Fruit fly (Drosophila melanogaster) Kc167 (cell line): Measurements from ENCODE around the gene Gr28a.

Experiments used
- Sin3A ChIP-seq: fragments of >200 bp; optimal IDR thresholded peaks from 2 replicates; lab custom pipeline; 2018; ENCODE audit warnings: missing external identifiers
- psq ChIP-seq: fragments of >200 bp; optimal IDR thresholded peaks from 2 replicates; lab custom pipeline; 2017; ENCODE audit warnings: missing external identifiers

DNA sequence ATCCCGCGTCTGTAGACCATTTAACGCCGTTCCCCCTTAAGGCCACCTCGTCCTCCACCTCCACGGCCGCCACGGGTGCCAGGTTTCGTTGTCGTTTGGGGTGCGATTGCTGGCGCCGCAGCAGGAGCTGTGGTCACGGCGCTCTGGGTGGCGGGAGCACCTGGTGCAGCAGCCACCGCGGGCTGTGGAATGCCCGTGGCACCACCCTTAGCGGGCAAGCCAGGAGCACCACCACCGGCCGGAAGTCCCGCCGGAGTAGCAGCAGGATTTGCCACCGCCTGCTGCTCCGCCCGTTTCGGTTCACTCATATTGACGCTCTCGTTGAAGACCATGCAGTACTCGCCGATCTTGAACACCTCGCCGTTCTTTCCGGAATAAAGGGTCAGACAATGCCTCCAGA, 45.0 kb downstream of the Gr28a start:
- no peak for TF ChIP-seq psq
- TF ChIP-seq Sin3A (lab: Kevin White, UChicago), result no peak
